Fruit fly (Drosophila melanogaster) whole organism, embryonic: ENCODE results near the gene ato.

Source experiments
- Antp ChIP-seq: fragments of 200-800 bp; sonication (Bioruptor generic); optimal IDR thresholded peaks from 3 replicates; lab custom pipeline; 2016; ENCODE audit warnings: missing biosample characterization, missing genetic modification characterization
- Atf-2 ChIP-seq: fragments of 200-800 bp; sonication (Bioruptor generic); optimal IDR thresholded peaks from 2 replicates; lab custom pipeline; 2016; ENCODE audit warnings: missing biosample characterization, missing genetic modification characterization
- Bteb2 ChIP-seq: fragments of 200-800 bp; sonication (Bioruptor generic); optimal IDR thresholded peaks from 2 replicates; lab custom pipeline; 2016; ENCODE audit warnings: missing biosample characterization, missing genetic modification characterization
- CG10267 ChIP-seq: fragments of 200-800 bp; sonication (Bioruptor generic); optimal IDR thresholded peaks from 2 replicates; lab custom pipeline; 2018; ENCODE audit warnings: missing biosample characterization, mild to moderate bottlenecking, missing genetic modification characterization, moderate library complexity
- CG10366 ChIP-seq: fragments of 200-800 bp; sonication (Bioruptor generic); IDR thresholded peaks from 2 replicates; pipeline ENCODE4 v1.3.6; 2022; ENCODE audit warnings: missing biosample characterization, missing genetic modification characterization
- CG10543 ChIP-seq: fragments of 200-800 bp; sonication (Bioruptor generic); optimal IDR thresholded peaks from 3 replicates; lab custom pipeline; 2017; ENCODE audit warnings: missing biosample characterization, mild to moderate bottlenecking, missing genetic modification characterization, moderate library complexity
- CG11560 ChIP-seq: fragments of 200-800 bp; sonication (Bioruptor generic); IDR thresholded peaks from 3 replicates; pipeline ENCODE4 v1.3.6; 2022; ENCODE audit warnings: missing biosample characterization, missing genetic modification characterization
- CG12236 ChIP-seq: fragments of 200-800 bp; sonication (Bioruptor generic); optimal IDR thresholded peaks from 2 replicates; lab custom pipeline; 2016; ENCODE audit warnings: missing biosample characterization, missing genetic modification characterization
- CG12744 ChIP-seq: fragments of 200-800 bp; sonication (Bioruptor generic); optimal IDR thresholded peaks from 2 replicates; lab custom pipeline; 2016; ENCODE audit warnings: missing biosample characterization, missing genetic modification characterization
- CG12769 ChIP-seq: fragments of 200-800 bp; sonication (Bioruptor generic); optimal IDR thresholded peaks from 2 replicates; lab custom pipeline; 2019; ENCODE audit warnings: missing biosample characterization, mild to moderate bottlenecking, missing genetic modification characterization, moderate library complexity
- CG13123 ChIP-seq: fragments of 200-800 bp; sonication (Bioruptor generic); optimal IDR thresholded peaks from 2 replicates; lab custom pipeline; 2016; ENCODE audit warnings: missing biosample characterization, missing genetic modification characterization
- CG13775 ChIP-seq: fragments of 200-800 bp; sonication (Bioruptor generic); optimal IDR thresholded peaks from 3 replicates; lab custom pipeline; 2017; ENCODE audit warnings: missing biosample characterization, mild to moderate bottlenecking, missing genetic modification characterization
- CG14965 ChIP-seq: fragments of 200-800 bp; sonication (Bioruptor generic); optimal IDR thresholded peaks from 2 replicates; lab custom pipeline; 2016; ENCODE audit warnings: missing biosample characterization, missing genetic modification characterization, borderline replicate concordance
- CG15011 ChIP-seq: fragments of 200-800 bp; sonication (Bioruptor generic); optimal IDR thresholded peaks from 3 replicates; lab custom pipeline; 2018; ENCODE audit warnings: missing biosample characterization, mild to moderate bottlenecking, missing genetic modification characterization
- CG15269 ChIP-seq: fragments of 200-800 bp; sonication (Bioruptor generic); optimal IDR thresholded peaks from 2 replicates; lab custom pipeline; 2018; ENCODE audit warnings: missing biosample characterization, mild to moderate bottlenecking, missing genetic modification characterization, moderate library complexity
- CG16863 ChIP-seq: fragments of 200-800 bp; sonication (Bioruptor generic); optimal IDR thresholded peaks from 3 replicates; lab custom pipeline; 2016; ENCODE audit warnings: missing biosample characterization, missing genetic modification characterization
- CG18011 ChIP-seq: fragments of 200-800 bp; sonication (Bioruptor generic); optimal IDR thresholded peaks from 2 replicates; lab custom pipeline; 2017; ENCODE audit warnings: missing biosample characterization, missing genetic modification characterization, mild to moderate bottlenecking, moderate library complexity, missing genotype
- CG2889 ChIP-seq: fragments of 200-800 bp; sonication (Bioruptor generic); IDR thresholded peaks from 3 replicates; pipeline ENCODE4 v1.3.6; 2022; ENCODE audit warnings: missing biosample characterization, missing genetic modification characterization
- CG31388 ChIP-seq: fragments of 200-800 bp; sonication (Bioruptor generic); optimal IDR thresholded peaks from 2 replicates; lab custom pipeline; 2016; ENCODE audit warnings: missing biosample characterization, missing genetic modification characterization
- CG4730 ChIP-seq: fragments of 200-800 bp; sonication (Bioruptor generic); IDR thresholded peaks from 2 replicates; pipeline ENCODE4 v1.3.6; 2022; ENCODE audit warnings: missing biosample characterization, missing genetic modification characterization
- CG5180 ChIP-seq: fragments of 200-800 bp; sonication (Bioruptor generic); optimal IDR thresholded peaks from 3 replicates; lab custom pipeline; 2017; ENCODE audit warnings: missing biosample characterization, missing genetic modification characterization, mild to moderate bottlenecking, moderate library complexity, missing genetic modification reagents
- CG6689 ChIP-seq: fragments of 200-800 bp; sonication (Bioruptor generic); IDR thresholded peaks from 2 replicates; pipeline ENCODE4 v1.3.6; 2022; ENCODE audit warnings: missing biosample characterization, missing genetic modification characterization
- CG9817 ChIP-seq: fragments of 200-800 bp; sonication (Bioruptor generic); optimal IDR thresholded peaks from 2 replicates; lab custom pipeline; 2018; ENCODE audit warnings: missing biosample characterization, mild to moderate bottlenecking, missing genetic modification characterization, moderate library complexity
- CG9932 ChIP-seq: fragments of 200-800 bp; sonication (Bioruptor generic); IDR thresholded peaks from 2 replicates; pipeline ENCODE4 v1.3.6; 2022; ENCODE audit warnings: missing biosample characterization, missing genetic modification characterization
- Dek ChIP-seq: fragments of 200-800 bp; sonication (Bioruptor generic); optimal IDR thresholded peaks from 3 replicates; lab custom pipeline; 2019; ENCODE audit warnings: missing biosample characterization, mild to moderate bottlenecking, missing genetic modification characterization, moderate library complexity
- Dip3 ChIP-seq: fragments of 200-800 bp; sonication (Bioruptor generic); optimal IDR thresholded peaks from 3 replicates; lab custom pipeline; 2016; ENCODE audit warnings: missing biosample characterization, missing genetic modification characterization
- Doc3 ChIP-seq: fragments of 200-800 bp; sonication (Bioruptor generic); IDR thresholded peaks from 3 replicates; pipeline ENCODE4 v1.3.6; 2022; ENCODE audit warnings: missing biosample characterization, missing genetic modification characterization; ENCODE audit not compliant: partially characterized antibody
- Fer1 ChIP-seq: fragments of 200-800 bp; sonication (Bioruptor generic); optimal IDR thresholded peaks from 2 replicates; lab custom pipeline; 2017; ENCODE audit warnings: missing biosample characterization, mild to moderate bottlenecking, missing genetic modification characterization
- Gsc ChIP-seq: fragments of 200-800 bp; sonication (Bioruptor generic); IDR thresholded peaks from 2 replicates; pipeline ENCODE4 v1.3.6; 2022; ENCODE audit warnings: missing biosample characterization, missing genetic modification characterization
- Gug ChIP-seq: fragments of 200-800 bp; sonication (Bioruptor generic); IDR thresholded peaks from 4 replicates; pipeline ENCODE4 v1.3.6; 2022; ENCODE audit warnings: missing biosample characterization, missing genetic modification characterization
- H15 ChIP-seq: fragments of 200-800 bp; sonication (Bioruptor generic); IDR thresholded peaks from 3 replicates; pipeline ENCODE4 v1.3.6; 2022; ENCODE audit warnings: missing biosample characterization, missing genetic modification characterization
- Hr51 ChIP-seq, 2 experiments: fragments of 200-800 bp; sonication (Bioruptor generic); optimal IDR thresholded peaks; 2 replicates in 1 of 2; 3 replicates in 1 of 2; lab custom pipeline; 2016 to 2018; ENCODE audit warnings: missing biosample characterization in 2 of 2, missing genetic modification characterization in 2 of 2, mild to moderate bottlenecking in 1 of 2, moderate library complexity in 1 of 2
- Kr ChIP-seq: fragments of 200-800 bp; sonication (Bioruptor generic); optimal IDR thresholded peaks from 2 replicates; lab custom pipeline; 2017; ENCODE audit warnings: missing biosample characterization, mild to moderate bottlenecking, missing genetic modification characterization
- Lim3 ChIP-seq: fragments of 200-800 bp; sonication (Bioruptor generic); IDR thresholded peaks from 2 replicates; pipeline ENCODE4 v1.3.6; 2022; ENCODE audit warnings: missing biosample characterization, missing genetic modification characterization
- Meics ChIP-seq: fragments of 200-800 bp; sonication (Bioruptor generic); optimal IDR thresholded peaks from 2 replicates; lab custom pipeline; 2017; ENCODE audit warnings: missing biosample characterization, mild to moderate bottlenecking, missing genetic modification characterization
- NK7.1 ChIP-seq: fragments of 200-800 bp; sonication (Bioruptor generic); optimal IDR thresholded peaks from 3 replicates; lab custom pipeline; 2016; ENCODE audit warnings: missing biosample characterization, missing genetic modification characterization
- Opbp ChIP-seq: fragments of 200-800 bp; sonication (Bioruptor generic); IDR thresholded peaks from 3 replicates; pipeline ENCODE4 v1.3.6; 2022; ENCODE audit warnings: missing biosample characterization, missing genetic modification characterization; ENCODE audit not compliant: partially characterized antibody
- Sox100B ChIP-seq: fragments of 200-800 bp; sonication (Bioruptor generic); optimal IDR thresholded peaks from 3 replicates; lab custom pipeline; 2018; ENCODE audit warnings: missing biosample characterization, mild to moderate bottlenecking, missing genetic modification characterization
- TFAM ChIP-seq: fragments of 200-800 bp; sonication (Bioruptor generic); optimal IDR thresholded peaks from 2 replicates; lab custom pipeline; 2017; ENCODE audit warnings: missing biosample characterization, missing genetic modification characterization, inconsistent platforms
- YL-1 ChIP-seq: fragments of 200-800 bp; sonication (Bioruptor generic); optimal IDR thresholded peaks from 3 replicates; lab custom pipeline; 2017; ENCODE audit warnings: missing biosample characterization, mild to moderate bottlenecking, missing genetic modification characterization
- ara ChIP-seq: fragments of 200-800 bp; sonication (Bioruptor generic); IDR thresholded peaks from 2 replicates; pipeline ENCODE4 v1.3.6; 2022; ENCODE audit warnings: missing biosample characterization, missing genetic modification characterization
- az2 ChIP-seq: fragments of 200-800 bp; sonication (Bioruptor generic); optimal IDR thresholded peaks from 3 replicates; lab custom pipeline; 2016; ENCODE audit warnings: missing biosample characterization, missing genetic modification characterization
- btn ChIP-seq: fragments of 200-800 bp; sonication (Bioruptor generic); optimal IDR thresholded peaks from 2 replicates; lab custom pipeline; 2016; ENCODE audit warnings: missing biosample characterization, missing genetic modification characterization
- crol ChIP-seq: fragments of 200-800 bp; sonication (Bioruptor generic); IDR thresholded peaks from 2 replicates; pipeline ENCODE4 v1.3.6; 2022; ENCODE audit warnings: missing biosample characterization, missing genetic modification characterization
- cwo ChIP-seq: fragments of 200-800 bp; sonication (Bioruptor generic); optimal IDR thresholded peaks from 3 replicates; lab custom pipeline; 2017; ENCODE audit warnings: missing biosample characterization, missing genetic modification characterization, mild to moderate bottlenecking, moderate library complexity, missing genetic modification reagents
- fd3F ChIP-seq: fragments of 200-800 bp; sonication (Bioruptor generic); optimal IDR thresholded peaks from 2 replicates; lab custom pipeline; 2018; ENCODE audit warnings: missing biosample characterization, mild to moderate bottlenecking, missing genetic modification characterization, moderate library complexity
- gro ChIP-seq: fragments of 200-800 bp; sonication (Bioruptor generic); optimal IDR thresholded peaks from 2 replicates; lab custom pipeline; 2016; ENCODE audit warnings: missing biosample characterization, missing genetic modification characterization
- pum ChIP-seq: fragments of 200-800 bp; sonication (Bioruptor generic); optimal IDR thresholded peaks from 2 replicates; lab custom pipeline; 2016; ENCODE audit warnings: missing biosample characterization, missing genetic modification characterization
- row ChIP-seq: fragments of 200-800 bp; sonication (Bioruptor generic); IDR thresholded peaks from 3 replicates; pipeline ENCODE4 v1.3.6; 2022; ENCODE audit warnings: missing biosample characterization, missing genetic modification characterization
- sima ChIP-seq: fragments of 200-800 bp; sonication (Bioruptor generic); optimal IDR thresholded peaks from 2 replicates; lab custom pipeline; 2016; ENCODE audit warnings: missing biosample characterization, missing genetic modification characterization
- so ChIP-seq: fragments of 200-800 bp; sonication (Bioruptor generic); IDR thresholded peaks from 3 replicates; pipeline ENCODE4 v1.3.6; 2022; ENCODE audit warnings: missing biosample characterization, missing genetic modification characterization

The ato gene

dm6 chr3R:8243720-8244119 lies 34.1 kb upstream of the ato start, which contains the start of the genes CG9636, CG18749 and CG33722 (continued):
- TF ChIP-seq fd3F (GFP tag; lab: Kevin White, UChicago): peak; percentile 30
- peak; percentile 20 for TF ChIP-seq Dip3 (GFP tag; lab: Kevin White, UChicago)
- no peak for TF ChIP-seq CG16863
- TF ChIP-seq CG14965 (GFP tag; lab: Kevin White, UChicago): no peak
- TF ChIP-seq TFAM (GFP tag; lab: Kevin White, UChicago): no peak
- peak; percentile 79 for TF ChIP-seq CG10267 (tag; lab: Kevin White, UChicago)
- TF ChIP-seq YL-1 (GFP tag; lab: Kevin White, UChicago): peak; percentile 90
- TF ChIP-seq CG4730 (GFP tag; lab: Robert Waterston, UW): peak; percentile 56; the same call in 1 of the 2 replicates
- peak; percentile 57 for TF ChIP-seq CG10543 (GFP tag; lab: Kevin White, UChicago)
- TF ChIP-seq az2: peak; percentile 73
- TF ChIP-seq CG15269 (tag; lab: Kevin White, UChicago): peak; percentile 61
- peak; percentile 74 for TF ChIP-seq CG13775 (GFP tag; lab: Kevin White, UChicago)
- no peak for TF ChIP-seq so (GFP tag; lab: Robert Waterston, UW)
- TF ChIP-seq CG12744 (GFP tag; lab: Kevin White, UChicago): peak; percentile 36
- TF ChIP-seq CG9817: peak; percentile 76
- TF ChIP-seq Antp (GFP tag; lab: Kevin White, UChicago): peak; percentile 24
- TF ChIP-seq CG5180 (GFP tag; lab: Kevin White, UChicago): no peak
- no peak for TF ChIP-seq CG11560 (tag; lab: Robert Waterston, UW)
- no peak for TF ChIP-seq CG12236 (GFP tag; lab: Kevin White, UChicago)
- TF ChIP-seq Dek (tag; lab: Kevin White, UChicago): peak; percentile 51
- peak; percentile 39; the same call in 1 of the 2 replicates for TF ChIP-seq CG10366
- peak; percentile 60 for TF ChIP-seq Meics (GFP tag; lab: Kevin White, UChicago)
- TF ChIP-seq Bteb2 (GFP tag; lab: Kevin White, UChicago): peak; percentile 13
- 0 out of 4 replicates have a peak, but pooled peaks have one; percentile 31 for TF ChIP-seq Gug (GFP tag; lab: Robert Waterston, UW)
- TF ChIP-seq row (GFP tag; lab: Robert Waterston, UW): peak; percentile 90
- no peak for TF ChIP-seq sima
- peak; percentile 43; the same call in 1 of the 2 replicates for TF ChIP-seq ara (GFP tag; lab: Robert Waterston, UW)
- no peak for TF ChIP-seq pum (GFP tag; lab: Kevin White, UChicago)
- TF ChIP-seq CG6689 (GFP tag; lab: Robert Waterston, UW): peak; percentile 70
- TF ChIP-seq NK7.1 (GFP tag; lab: Kevin White, UChicago): no peak
- TF ChIP-seq CG12769 (tag; lab: Kevin White, UChicago): peak; percentile 46
- TF ChIP-seq cwo: no peak
- peak; percentile 48 for TF ChIP-seq CG13123 (GFP tag; lab: Kevin White, UChicago)
- TF ChIP-seq Hr51 (GFP tag; optimal IDR thresholded peaks at IDR 0.05; lab: Kevin White, UChicago): peak; percentile 67 to 80
- no peak for TF ChIP-seq Kr (GFP tag; lab: Kevin White, UChicago)
- no peak for TF ChIP-seq btn (GFP tag; lab: Kevin White, UChicago)
- TF ChIP-seq CG31388 (GFP tag; lab: Kevin White, UChicago): no peak
- peak; percentile 2 for TF ChIP-seq CG15011
- peak; percentile 98 for TF ChIP-seq Doc3 (GFP tag; lab: Robert Waterston, UW)
- peak; percentile 77 for TF ChIP-seq CG9932 (GFP tag; lab: Robert Waterston, UW)
- TF ChIP-seq Opbp (GFP tag; lab: Robert Waterston, UW): peak; percentile 89; the same call in 2 of the 3 replicates
- TF ChIP-seq Atf-2: no peak
- no peak for TF ChIP-seq Lim3 (GFP tag; lab: Robert Waterston, UW)
- TF ChIP-seq gro: no peak
- no peak for TF ChIP-seq Gsc (GFP tag; lab: Robert Waterston, UW)
- no peak for TF ChIP-seq crol (GFP tag; lab: Robert Waterston, UW)
- peak; percentile 65 for TF ChIP-seq CG18011 (GFP tag; lab: Kevin White, UChicago)
- TF ChIP-seq H15 (GFP tag; lab: Robert Waterston, UW): peak; percentile 73; the same call in 2 of the 3 replicates
- TF ChIP-seq CG2889 (GFP tag; lab: Robert Waterston, UW): no peak
- peak; percentile 70 for TF ChIP-seq Sox100B (GFP tag; lab: Kevin White, UChicago)
- peak; percentile 74 for TF ChIP-seq Fer1 (GFP tag; lab: Kevin White, UChicago)
